Fruit fly (Drosophila melanogaster) whole organism, embryonic: Measurements from ENCODE around the gene UQCR-14.

Source experiments
- CG8924 ChIP-seq: fragments of 200-800 bp; optimal IDR thresholded peaks from 3 replicates; lab custom pipeline; 2019; ENCODE audit warnings: missing biosample characterization, mild to moderate bottlenecking, missing genetic modification characterization, moderate library complexity
- prd ChIP-seq, 3 experiments: fragments of >200 bp in 2 of 3; fragments of 200-800 bp in 1 of 3; sonication (Bioruptor generic) in 1 of 3; optimal IDR thresholded peaks in 2 of 3; IDR thresholded peaks in 1 of 3; 2 replicates in 2 of 3; 3 replicates in 1 of 3; pipeline versions ENCODE4 v1.3.6 to Lab custom; 2017 to 2022; ENCODE audit warnings: missing biosample characterization in 1 of 3, missing genetic modification characterization in 1 of 3

DNA sequence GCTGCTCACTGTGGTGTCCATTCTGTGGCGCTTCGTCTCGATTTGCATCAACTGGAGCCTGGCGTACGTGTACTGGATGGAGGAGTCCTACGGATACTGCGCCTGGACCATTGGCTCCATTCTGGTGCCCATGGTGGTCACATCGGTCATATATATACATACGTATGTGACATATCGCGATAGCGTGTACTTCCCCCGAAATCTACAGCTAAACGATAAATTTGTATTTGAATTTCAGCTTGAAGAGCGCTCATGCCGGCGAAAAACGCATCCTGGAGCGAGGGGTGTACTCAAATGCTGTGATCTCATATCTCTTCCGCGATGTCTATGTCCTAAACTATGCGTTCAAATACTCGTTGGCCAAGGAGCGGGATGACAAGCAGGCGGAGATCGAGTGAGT lies 37.4 kb downstream of the UQCR-14 start:
- TF ChIP-seq CG8924 (tag; lab: Kevin White, UChicago), result no peak
- TF ChIP-seq prd (optimal IDR thresholded peaks at IDR 0.05; lab: Kevin White, UChicago), result no peak
- TF ChIP-seq prd (GFP tag; IDR thresholded peaks at IDR 0.05; lab: Robert Waterston, UW), result no peak
